Fruit fly (Drosophila melanogaster) whole organism, embryonic: ENCODE data around the gene CG31174.

Source experiments
- Asciz ChIP-seq: fragments of 200-800 bp; sonication (Bioruptor generic); optimal IDR thresholded peaks from 2 replicates; lab custom pipeline; 2017; ENCODE audit warnings: missing biosample characterization, mild to moderate bottlenecking, missing genetic modification characterization, missing genetic modification reagents
- CG10979 ChIP-seq: fragments of 200-800 bp; sonication (Bioruptor generic); optimal IDR thresholded peaks from 2 replicates; lab custom pipeline; 2018; ENCODE audit warnings: missing biosample characterization, mild to moderate bottlenecking, missing genetic modification characterization, moderate library complexity
- CG14441 ChIP-seq: fragments of 200-800 bp; sonication (Bioruptor generic); IDR thresholded peaks from 2 replicates; pipeline ENCODE4 v1.3.6; 2022; ENCODE audit warnings: missing biosample characterization, missing genetic modification characterization
- CG1529 ChIP-seq: fragments of 200-800 bp; sonication (Bioruptor generic); optimal IDR thresholded peaks from 3 replicates; lab custom pipeline; 2018; ENCODE audit warnings: missing biosample characterization, missing genetic modification characterization
- CG17328 ChIP-seq: fragments of 200-800 bp; sonication (Bioruptor generic); IDR thresholded peaks from 2 replicates; pipeline ENCODE4 v1.3.6; 2022; ENCODE audit warnings: missing biosample characterization, missing genetic modification characterization
- CG30431 ChIP-seq: fragments of 200-800 bp; sonication (Bioruptor generic); optimal IDR thresholded peaks from 2 replicates; lab custom pipeline; 2017; ENCODE audit warnings: missing biosample characterization, missing genetic modification characterization
- CG31441 ChIP-seq: fragments of 200-800 bp; sonication (Bioruptor generic); IDR thresholded peaks from 2 replicates; pipeline ENCODE4 v1.3.6; 2022; ENCODE audit warnings: missing biosample characterization, missing genetic modification characterization
- CG33213 ChIP-seq: fragments of 200-800 bp; sonication (Bioruptor generic); optimal IDR thresholded peaks from 3 replicates; lab custom pipeline; 2016; ENCODE audit warnings: missing biosample characterization, missing genetic modification characterization
- CG33557 ChIP-seq: fragments of 200-800 bp; sonication (Bioruptor generic); optimal IDR thresholded peaks from 2 replicates; lab custom pipeline; 2019; ENCODE audit warnings: missing biosample characterization, mild to moderate bottlenecking, missing genetic modification characterization, moderate library complexity
- CG34224 ChIP-seq: fragments of 200-800 bp; sonication (Bioruptor generic); IDR thresholded peaks from 3 replicates; pipeline ENCODE4 v1.3.6; 2022; ENCODE audit warnings: missing biosample characterization, missing genetic modification characterization; ENCODE audit not compliant: partially characterized antibody
- CG4404 ChIP-seq: fragments of 200-800 bp; sonication (Bioruptor generic); IDR thresholded peaks from 2 replicates; pipeline ENCODE4 v1.3.6; 2022; ENCODE audit warnings: missing biosample characterization, missing genetic modification characterization
- CG5180 ChIP-seq: fragments of 200-800 bp; sonication (Bioruptor generic); optimal IDR thresholded peaks from 3 replicates; lab custom pipeline; 2017; ENCODE audit warnings: missing biosample characterization, missing genetic modification characterization, mild to moderate bottlenecking, moderate library complexity, missing genetic modification reagents
- CG6254 ChIP-seq: fragments of 200-800 bp; sonication (Bioruptor generic); optimal IDR thresholded peaks from 3 replicates; lab custom pipeline; 2017; ENCODE audit warnings: mild to moderate bottlenecking, missing biosample characterization, missing genetic modification reagents, missing genetic modification characterization
- CG6854 ChIP-seq: fragments of 200-800 bp; sonication (Bioruptor generic); optimal IDR thresholded peaks from 3 replicates; lab custom pipeline; 2017; ENCODE audit warnings: missing biosample characterization, mild to moderate bottlenecking, missing genetic modification characterization
- CG7987 ChIP-seq: fragments of 200-800 bp; sonication (Bioruptor generic); optimal IDR thresholded peaks from 2 replicates; lab custom pipeline; 2018; ENCODE audit warnings: missing biosample characterization, mild to moderate bottlenecking, missing genetic modification characterization, moderate library complexity
- CG8924 ChIP-seq: fragments of 200-800 bp; optimal IDR thresholded peaks from 3 replicates; lab custom pipeline; 2019; ENCODE audit warnings: missing biosample characterization, mild to moderate bottlenecking, missing genetic modification characterization, moderate library complexity
- CG9437 ChIP-seq: fragments of 200-800 bp; sonication (Bioruptor generic); optimal IDR thresholded peaks from 2 replicates; lab custom pipeline; 2018; ENCODE audit warnings: missing biosample characterization, mild to moderate bottlenecking, missing genetic modification characterization
- CHES-1-like ChIP-seq: fragments of 200-800 bp; sonication (Bioruptor generic); optimal IDR thresholded peaks from 2 replicates; lab custom pipeline; 2016; ENCODE audit warnings: missing biosample characterization, missing genetic modification characterization
- CkIIα-i1 ChIP-seq: fragments of 200-800 bp; sonication (Bioruptor generic); IDR thresholded peaks from 2 replicates; pipeline ENCODE4 v1.3.6; 2022; ENCODE audit warnings: missing biosample characterization, missing genetic modification characterization
- Deaf1 ChIP-seq: fragments of 200-800 bp; optimal IDR thresholded peaks from 3 replicates; lab custom pipeline; 2019; ENCODE audit warnings: missing biosample characterization, mild to moderate bottlenecking, missing genetic modification characterization, moderate library complexity
- Gug ChIP-seq: fragments of 200-800 bp; sonication (Bioruptor generic); IDR thresholded peaks from 4 replicates; pipeline ENCODE4 v1.3.6; 2022; ENCODE audit warnings: missing biosample characterization, missing genetic modification characterization
- HHEX ChIP-seq: fragments of 200-800 bp; sonication (Bioruptor generic); optimal IDR thresholded peaks from 3 replicates; lab custom pipeline; 2017; ENCODE audit warnings: missing biosample characterization, mild to moderate bottlenecking, missing genetic modification characterization, missing genetic modification reagents
- HLH4C ChIP-seq: fragments of 200-800 bp; sonication (Bioruptor generic); IDR thresholded peaks from 3 replicates; pipeline ENCODE4 v1.3.6; 2022; ENCODE audit warnings: missing biosample characterization, missing genetic modification characterization; ENCODE audit not compliant: partially characterized antibody
- Hand ChIP-seq: fragments of 200-800 bp; sonication (Bioruptor generic); optimal IDR thresholded peaks from 2 replicates; lab custom pipeline; 2017; ENCODE audit warnings: mild to moderate bottlenecking, missing biosample characterization, missing genetic modification reagents, missing genetic modification characterization
- Max ChIP-seq: fragments of 200-800 bp; sonication (Bioruptor generic); optimal IDR thresholded peaks from 2 replicates; lab custom pipeline; 2016; ENCODE audit warnings: missing biosample characterization, mild to moderate bottlenecking, missing genetic modification characterization
- Meics ChIP-seq: fragments of 200-800 bp; sonication (Bioruptor generic); optimal IDR thresholded peaks from 2 replicates; lab custom pipeline; 2017; ENCODE audit warnings: missing biosample characterization, mild to moderate bottlenecking, missing genetic modification characterization
- NK7.1 ChIP-seq: fragments of 200-800 bp; sonication (Bioruptor generic); optimal IDR thresholded peaks from 3 replicates; lab custom pipeline; 2016; ENCODE audit warnings: missing biosample characterization, missing genetic modification characterization
- NfI ChIP-seq: fragments of 200-800 bp; sonication (Bioruptor generic); optimal IDR thresholded peaks from 3 replicates; lab custom pipeline; 2018; ENCODE audit warnings: missing biosample characterization, mild to moderate bottlenecking, missing genetic modification characterization, moderate library complexity
- bsh ChIP-seq, 2 experiments: fragments of 200-800 bp; sonication (Bioruptor generic); optimal IDR thresholded peaks; 2 replicates each; lab custom pipeline; 2017 to 2018; ENCODE audit warnings: mild to moderate bottlenecking in 2 of 2, missing biosample characterization in 2 of 2, missing genetic modification characterization in 2 of 2, moderate library complexity in 1 of 2
- cato ChIP-seq: fragments of 200-800 bp; sonication (Bioruptor generic); optimal IDR thresholded peaks from 2 replicates; lab custom pipeline; 2016; ENCODE audit warnings: missing biosample characterization, missing genetic modification characterization, borderline replicate concordance
- chn ChIP-seq: fragments of 200-800 bp; sonication (Bioruptor generic); optimal IDR thresholded peaks from 2 replicates; lab custom pipeline; 2016; ENCODE audit warnings: missing biosample characterization, missing genetic modification characterization
- dan ChIP-seq: fragments of 200-800 bp; sonication (Bioruptor generic); IDR thresholded peaks from 2 replicates; pipeline ENCODE4 v1.3.6; 2022; ENCODE audit warnings: missing biosample characterization, missing genetic modification characterization
- disco-r ChIP-seq: fragments of 200-800 bp; sonication (Bioruptor generic); optimal IDR thresholded peaks from 2 replicates; lab custom pipeline; 2016; ENCODE audit warnings: missing biosample characterization, missing genetic modification characterization
- gem ChIP-seq: fragments of 200-800 bp; sonication (Bioruptor generic); optimal IDR thresholded peaks from 2 replicates; lab custom pipeline; 2019; ENCODE audit warnings: missing biosample characterization, mild to moderate bottlenecking, missing genetic modification characterization, moderate library complexity
- inv ChIP-seq: fragments of 200-800 bp; sonication (Bioruptor generic); IDR thresholded peaks from 2 replicates; pipeline ENCODE4 v1.3.6; 2022; ENCODE audit warnings: missing biosample characterization, missing genetic modification characterization; ENCODE audit not compliant: partially characterized antibody
- lilli ChIP-seq: fragments of 200-800 bp; sonication (Bioruptor generic); optimal IDR thresholded peaks from 3 replicates; lab custom pipeline; 2016; ENCODE audit warnings: missing biosample characterization, missing genetic modification characterization
- lmd ChIP-seq: fragments of 200-800 bp; sonication (Bioruptor generic); IDR thresholded peaks from 2 replicates; pipeline ENCODE4 v1.3.6; 2022; ENCODE audit warnings: missing biosample characterization, missing genetic modification characterization
- mirr ChIP-seq: fragments of 200-800 bp; sonication (Bioruptor generic); optimal IDR thresholded peaks from 3 replicates; lab custom pipeline; 2018; ENCODE audit warnings: missing biosample characterization, mild to moderate bottlenecking, missing genetic modification characterization
- nmo ChIP-seq: fragments of 200-800 bp; sonication (Bioruptor generic); optimal IDR thresholded peaks from 2 replicates; lab custom pipeline; 2018; ENCODE audit warnings: missing biosample characterization, mild to moderate bottlenecking, missing genetic modification characterization, moderate library complexity
- pfk ChIP-seq: fragments of 200-800 bp; sonication (Bioruptor generic); optimal IDR thresholded peaks from 2 replicates; lab custom pipeline; 2018; ENCODE audit warnings: missing biosample characterization, mild to moderate bottlenecking, missing genetic modification characterization, moderate library complexity
- psq ChIP-seq: fragments of 200-800 bp; sonication (Bioruptor generic); optimal IDR thresholded peaks from 2 replicates; lab custom pipeline; 2017; ENCODE audit warnings: missing biosample characterization, missing genetic modification characterization
- pzg ChIP-seq: fragments of 200-800 bp; sonication (Bioruptor generic); optimal IDR thresholded peaks from 3 replicates; lab custom pipeline; 2018; ENCODE audit warnings: missing biosample characterization, mild to moderate bottlenecking, missing genetic modification characterization, moderate library complexity
- ranshi ChIP-seq: fragments of 200-800 bp; sonication (Bioruptor generic); IDR thresholded peaks from 2 replicates; pipeline ENCODE4 v1.3.6; 2022; ENCODE audit warnings: missing biosample characterization, missing genetic modification characterization
- rib ChIP-seq: fragments of 200-800 bp; sonication (Bioruptor generic); IDR thresholded peaks from 2 replicates; pipeline ENCODE4 v1.3.6; 2022; ENCODE audit warnings: missing biosample characterization, missing genetic modification characterization
- slou ChIP-seq: fragments of 200-800 bp; sonication (Bioruptor generic); optimal IDR thresholded peaks from 3 replicates; lab custom pipeline; 2016; ENCODE audit warnings: missing biosample characterization, missing genetic modification characterization
- trh ChIP-seq: fragments of 200-800 bp; sonication (Bioruptor generic); optimal IDR thresholded peaks from 2 replicates; lab custom pipeline; 2016; ENCODE audit warnings: missing biosample characterization, missing genetic modification characterization
- unpg ChIP-seq: fragments of 200-800 bp; sonication (Bioruptor generic); optimal IDR thresholded peaks from 3 replicates; lab custom pipeline; 2018; ENCODE audit warnings: missing biosample characterization, mild to moderate bottlenecking, missing genetic modification characterization, moderate library complexity
- vfl ChIP-seq: fragments of 200-800 bp; sonication (Bioruptor generic); optimal IDR thresholded peaks from 2 replicates; lab custom pipeline; 2016; ENCODE audit warnings: missing biosample characterization, missing genetic modification characterization
- yki ChIP-seq: fragments of >200 bp; optimal IDR thresholded peaks from 3 replicates; lab custom pipeline; 2018

CG31174 gene

dm6 chr3R:21862137-21862850 is 7.0 kb downstream of the CG31174 start (continued):
- TF ChIP-seq CG6254 (GFP tag; lab: Kevin White, UChicago): peak; percentile 63
- peak; percentile 47 for TF ChIP-seq disco-r (GFP tag; lab: Kevin White, UChicago)
- peak; percentile 68 for TF ChIP-seq chn (GFP tag; lab: Kevin White, UChicago)
- TF ChIP-seq CG10979 (tag; lab: Kevin White, UChicago): peak; percentile 86
- peak; percentile 39 for TF ChIP-seq Max (GFP tag; lab: Kevin White, UChicago)
- peak; percentile 0 for TF ChIP-seq vfl (GFP tag; lab: Kevin White, UChicago)
- peak; percentile 4 for TF ChIP-seq Meics (GFP tag; lab: Kevin White, UChicago)
- peak; percentile 64 for TF ChIP-seq CG9437 (GFP tag; lab: Kevin White, UChicago)
- peak; percentile 45 for TF ChIP-seq CG14441 (GFP tag; lab: Robert Waterston, UW)
- TF ChIP-seq bsh (GFP tag; optimal IDR thresholded peaks at IDR 0.05; lab: Kevin White, UChicago): peak in 1 of 2 experiments; percentile 95
- no peak; the same call in 3 of the 4 replicates for TF ChIP-seq Gug (GFP tag; lab: Robert Waterston, UW)
- TF ChIP-seq CG33557: peak; percentile 79
- TF ChIP-seq gem (tag; lab: Kevin White, UChicago): peak; percentile 95
- no peak for TF ChIP-seq CG7987
- TF ChIP-seq Asciz (GFP tag; lab: Kevin White, UChicago): peak; percentile 84
- no peak for TF ChIP-seq NK7.1 (GFP tag; lab: Kevin White, UChicago)
- peak; percentile 32; the same call in 1 of the 2 replicates for TF ChIP-seq CG4404 (GFP tag; lab: Robert Waterston, UW)
- TF ChIP-seq NfI (GFP tag; lab: Kevin White, UChicago): peak; percentile 52
- TF ChIP-seq CG5180 (GFP tag; lab: Kevin White, UChicago): peak; percentile 60
- TF ChIP-seq dan: no peak
- TF ChIP-seq pzg (GFP tag; lab: Kevin White, UChicago): no peak
- peak; percentile 25 for TF ChIP-seq trh (GFP tag; lab: Kevin White, UChicago)
- peak; percentile 86 for TF ChIP-seq CG1529
- no peak for TF ChIP-seq mirr (GFP tag; lab: Kevin White, UChicago)
- no peak for TF ChIP-seq pfk
- peak; percentile 58 for TF ChIP-seq ranshi (GFP tag; lab: Robert Waterston, UW)
- no peak for TF ChIP-seq CG6854 (GFP tag; lab: Kevin White, UChicago)
- peak; percentile 82 for TF ChIP-seq nmo
- TF ChIP-seq HHEX (GFP tag; lab: Kevin White, UChicago): peak; percentile 69
- TF ChIP-seq CG17328 (GFP tag; lab: Robert Waterston, UW): peak; percentile 89
- peak; percentile 42 for TF ChIP-seq lilli (GFP tag; lab: Kevin White, UChicago)
- TF ChIP-seq cato (GFP tag; lab: Kevin White, UChicago): peak; percentile 54
- no peak for TF ChIP-seq yki (lab: Kevin White, UChicago)
- no peak for TF ChIP-seq slou (GFP tag; lab: Kevin White, UChicago)
- TF ChIP-seq CG31441 (GFP tag; lab: Robert Waterston, UW): peak; percentile 89
- TF ChIP-seq CkIIα-i1: no peak
- TF ChIP-seq Hand (GFP tag; lab: Kevin White, UChicago): peak; percentile 25
- TF ChIP-seq CG8924: peak; percentile 84
- no peak for TF ChIP-seq psq (GFP tag; lab: Kevin White, UChicago)
- peak; percentile 95 for TF ChIP-seq unpg (GFP tag; lab: Kevin White, UChicago)
- TF ChIP-seq HLH4C (GFP tag; lab: Robert Waterston, UW): no peak
- TF ChIP-seq inv (GFP tag; lab: Robert Waterston, UW): no peak
- peak; percentile 38 for TF ChIP-seq CG33213
- peak; percentile 72 for TF ChIP-seq lmd (GFP tag; lab: Robert Waterston, UW)
- peak; percentile 13 for TF ChIP-seq CHES-1-like (GFP tag; lab: Kevin White, UChicago)
- TF ChIP-seq rib (GFP tag; lab: Robert Waterston, UW): no peak
- TF ChIP-seq CG34224 (GFP tag; lab: Robert Waterston, UW): no peak
- TF ChIP-seq Deaf1 (tag; lab: Kevin White, UChicago): peak; percentile 15
- TF ChIP-seq CG30431: peak; percentile 57
